Fruit fly (Drosophila melanogaster) S2 (cell line): ENCODE results near the gene rst.

Experiments used
- CG8478 ChIP-seq: fragments of >200 bp; optimal IDR thresholded peaks from 2 replicates; lab custom pipeline; 2018
- CTCF ChIP-seq, 2 experiments: fragments of >200 bp; optimal IDR thresholded peaks; 2 replicates each; lab custom pipeline; 2018

- TF ChIP-seq CTCF (optimal IDR thresholded peaks at IDR 0.05; lab: Kevin White, UChicago), result no peak
- no peak for TF ChIP-seq CG8478 (lab: Kevin White, UChicago)
Measured at dm6 chrX:2929496-2929895, 44.1 kb downstream of the rst start, which contains the start of gene CG32793.
